Fruit fly (Drosophila melanogaster) whole organism, embryonic: Measurements from ENCODE around the gene Wsck.

Experiments
- Bdp1 ChIP-seq: fragments of 200-800 bp; sonication (Bioruptor generic); optimal IDR thresholded peaks from 3 replicates; lab custom pipeline; 2016; ENCODE audit warnings: missing biosample characterization, missing genetic modification characterization
- CG10979 ChIP-seq: fragments of 200-800 bp; sonication (Bioruptor generic); optimal IDR thresholded peaks from 2 replicates; lab custom pipeline; 2018; ENCODE audit warnings: missing biosample characterization, mild to moderate bottlenecking, missing genetic modification characterization, moderate library complexity
- CG14441 ChIP-seq: fragments of 200-800 bp; sonication (Bioruptor generic); IDR thresholded peaks from 2 replicates; pipeline ENCODE4 v1.3.6; 2022; ENCODE audit warnings: missing biosample characterization, missing genetic modification characterization
- CG14860 ChIP-seq: fragments of 200-800 bp; sonication (Bioruptor generic); IDR thresholded peaks from 3 replicates; pipeline ENCODE4 v1.3.6; 2022; ENCODE audit warnings: missing biosample characterization, missing genetic modification characterization; ENCODE audit not compliant: partially characterized antibody
- CG15601 ChIP-seq: fragments of 200-800 bp; sonication (Bioruptor generic); optimal IDR thresholded peaks from 3 replicates; lab custom pipeline; 2019; ENCODE audit warnings: missing biosample characterization, mild to moderate bottlenecking, missing genetic modification characterization, moderate library complexity
- CG1647 ChIP-seq: fragments of 200-800 bp; sonication (Bioruptor generic); optimal IDR thresholded peaks from 3 replicates; lab custom pipeline; 2016; ENCODE audit warnings: missing biosample characterization, missing genetic modification characterization
- CG17612 ChIP-seq: fragments of 200-800 bp; sonication (Bioruptor generic); IDR thresholded peaks from 2 replicates; pipeline ENCODE4 v1.3.6; 2022; ENCODE audit warnings: missing biosample characterization, missing genetic modification characterization
- CG2712 ChIP-seq: fragments of 200-800 bp; optimal IDR thresholded peaks from 3 replicates; lab custom pipeline; 2019; ENCODE audit warnings: missing biosample characterization, mild to moderate bottlenecking, missing genetic modification characterization, moderate library complexity
- CG2889 ChIP-seq: fragments of 200-800 bp; sonication (Bioruptor generic); IDR thresholded peaks from 3 replicates; pipeline ENCODE4 v1.3.6; 2022; ENCODE audit warnings: missing biosample characterization, missing genetic modification characterization
- CG3065 ChIP-seq: fragments of 200-800 bp; sonication (Bioruptor generic); optimal IDR thresholded peaks from 2 replicates; lab custom pipeline; 2016; ENCODE audit warnings: missing biosample characterization, missing genetic modification characterization
- CG32532 ChIP-seq: fragments of 200-800 bp; sonication (Bioruptor generic); IDR thresholded peaks from 2 replicates; pipeline ENCODE4 v1.3.6; 2022; ENCODE audit warnings: missing biosample characterization, missing genetic modification characterization
- CG32767 ChIP-seq: fragments of 200-800 bp; sonication (Bioruptor generic); IDR thresholded peaks from 2 replicates; pipeline ENCODE4 v1.3.6; 2022; ENCODE audit warnings: missing biosample characterization, missing genetic modification characterization
- CG32772 ChIP-seq: fragments of 200-800 bp; sonication (Bioruptor generic); IDR thresholded peaks from 2 replicates; pipeline ENCODE4 v1.3.6; 2022; ENCODE audit warnings: missing biosample characterization, missing genetic modification characterization
- CG34376 ChIP-seq: fragments of 200-800 bp; sonication (Bioruptor generic); optimal IDR thresholded peaks from 2 replicates; lab custom pipeline; 2018; ENCODE audit warnings: missing biosample characterization, mild to moderate bottlenecking, missing genetic modification characterization
- CG4617 ChIP-seq: fragments of 200-800 bp; sonication (Bioruptor generic); optimal IDR thresholded peaks from 3 replicates; lab custom pipeline; 2016; ENCODE audit warnings: missing biosample characterization, missing genetic modification characterization, borderline replicate concordance
- CG9876 ChIP-seq: fragments of 200-800 bp; sonication (Bioruptor generic); optimal IDR thresholded peaks from 2 replicates; lab custom pipeline; 2016; ENCODE audit warnings: missing biosample characterization, missing genetic modification characterization
- CHES-1-like ChIP-seq: fragments of 200-800 bp; sonication (Bioruptor generic); optimal IDR thresholded peaks from 2 replicates; lab custom pipeline; 2016; ENCODE audit warnings: missing biosample characterization, missing genetic modification characterization
- CkIIα-i1 ChIP-seq: fragments of 200-800 bp; sonication (Bioruptor generic); IDR thresholded peaks from 2 replicates; pipeline ENCODE4 v1.3.6; 2022; ENCODE audit warnings: missing biosample characterization, missing genetic modification characterization
- Deaf1 ChIP-seq: fragments of 200-800 bp; optimal IDR thresholded peaks from 3 replicates; lab custom pipeline; 2019; ENCODE audit warnings: missing biosample characterization, mild to moderate bottlenecking, missing genetic modification characterization, moderate library complexity
- Doc3 ChIP-seq: fragments of 200-800 bp; sonication (Bioruptor generic); IDR thresholded peaks from 3 replicates; pipeline ENCODE4 v1.3.6; 2022; ENCODE audit warnings: missing biosample characterization, missing genetic modification characterization; ENCODE audit not compliant: partially characterized antibody
- Eip74EF ChIP-seq, 2 experiments: fragments of 200-800 bp in 1 of 2; fragments of >200 bp in 1 of 2; sonication (Bioruptor generic) in 1 of 2; optimal IDR thresholded peaks; 2 replicates each; lab custom pipeline; 2017 to 2019; ENCODE audit warnings: missing biosample characterization in 2 of 2, missing genetic modification characterization in 2 of 2, mild to moderate bottlenecking in 1 of 2, moderate library complexity in 1 of 2
- Gug ChIP-seq: fragments of 200-800 bp; sonication (Bioruptor generic); IDR thresholded peaks from 4 replicates; pipeline ENCODE4 v1.3.6; 2022; ENCODE audit warnings: missing biosample characterization, missing genetic modification characterization
- H15 ChIP-seq: fragments of 200-800 bp; sonication (Bioruptor generic); IDR thresholded peaks from 3 replicates; pipeline ENCODE4 v1.3.6; 2022; ENCODE audit warnings: missing biosample characterization, missing genetic modification characterization
- Hey ChIP-seq: fragments of 200-800 bp; sonication (Bioruptor generic); optimal IDR thresholded peaks from 3 replicates; lab custom pipeline; 2018; ENCODE audit warnings: missing biosample characterization, mild to moderate bottlenecking, missing genetic modification characterization
- Lim3 ChIP-seq: fragments of 200-800 bp; sonication (Bioruptor generic); IDR thresholded peaks from 2 replicates; pipeline ENCODE4 v1.3.6; 2022; ENCODE audit warnings: missing biosample characterization, missing genetic modification characterization
- Myb ChIP-seq: fragments of 200-800 bp; sonication (Bioruptor generic); optimal IDR thresholded peaks from 2 replicates; lab custom pipeline; 2016; ENCODE audit warnings: missing biosample characterization, missing genetic modification characterization
- NC2β ChIP-seq: fragments of 200-800 bp; sonication (Bioruptor generic); optimal IDR thresholded peaks from 2 replicates; lab custom pipeline; 2016; ENCODE audit warnings: missing biosample characterization, missing genetic modification characterization
- Nf-YA ChIP-seq: fragments of 200-800 bp; sonication (Bioruptor generic); IDR thresholded peaks from 2 replicates; pipeline ENCODE4 v1.3.6; 2022; ENCODE audit warnings: missing biosample characterization, missing genetic modification characterization
- NfI ChIP-seq: fragments of 200-800 bp; sonication (Bioruptor generic); optimal IDR thresholded peaks from 3 replicates; lab custom pipeline; 2018; ENCODE audit warnings: missing biosample characterization, mild to moderate bottlenecking, missing genetic modification characterization, moderate library complexity
- Optix ChIP-seq: fragments of 200-800 bp; sonication (Bioruptor generic); IDR thresholded peaks from 3 replicates; pipeline ENCODE4 v1.3.6; 2022; ENCODE audit warnings: missing biosample characterization, missing genetic modification characterization
- PHDP ChIP-seq: fragments of 200-800 bp; sonication (Bioruptor generic); optimal IDR thresholded peaks from 3 replicates; lab custom pipeline; 2018; ENCODE audit warnings: missing biosample characterization, mild to moderate bottlenecking, missing genetic modification characterization, moderate library complexity
- bab2 ChIP-seq: fragments of 200-800 bp; sonication (Bioruptor generic); optimal IDR thresholded peaks from 2 replicates; lab custom pipeline; 2016; ENCODE audit warnings: missing biosample characterization, missing genetic modification characterization
- btn ChIP-seq: fragments of 200-800 bp; sonication (Bioruptor generic); optimal IDR thresholded peaks from 2 replicates; lab custom pipeline; 2016; ENCODE audit warnings: missing biosample characterization, missing genetic modification characterization
- cg ChIP-seq: fragments of 200-800 bp; sonication (Bioruptor generic); optimal IDR thresholded peaks from 3 replicates; lab custom pipeline; 2019; ENCODE audit warnings: missing biosample characterization, mild to moderate bottlenecking, missing genetic modification characterization, moderate library complexity
- crc ChIP-seq: fragments of 200-800 bp; sonication (Bioruptor generic); optimal IDR thresholded peaks from 2 replicates; lab custom pipeline; 2016; ENCODE audit warnings: missing biosample characterization, missing genetic modification characterization
- croc ChIP-seq: fragments of 200-800 bp; sonication (Bioruptor generic); conservative IDR thresholded peaks from 3 replicates; pipeline ENCODE4 v1.3.6; 2022; ENCODE audit warnings: missing biosample characterization, missing genetic modification characterization
- en ChIP-seq: fragments of 200-800 bp; sonication (Bioruptor generic); optimal IDR thresholded peaks from 2 replicates; lab custom pipeline; 2016; ENCODE audit warnings: missing biosample characterization, missing genetic modification characterization
- exex ChIP-seq: fragments of 200-800 bp; sonication (Bioruptor generic); optimal IDR thresholded peaks from 4 replicates; lab custom pipeline; 2018; ENCODE audit warnings: missing biosample characterization, mild to moderate bottlenecking, missing genetic modification characterization, moderate library complexity
- fd64A ChIP-seq: fragments of 200-800 bp; sonication (Bioruptor generic); optimal IDR thresholded peaks from 3 replicates; lab custom pipeline; 2018; ENCODE audit warnings: missing biosample characterization, mild to moderate bottlenecking, missing genetic modification characterization
- fru ChIP-seq: fragments of >200 bp; optimal IDR thresholded peaks from 2 replicates; lab custom pipeline; 2017
- grau ChIP-seq: fragments of 200-800 bp; optimal IDR thresholded peaks from 3 replicates; lab custom pipeline; 2019; ENCODE audit warnings: missing biosample characterization, mild to moderate bottlenecking, missing genetic modification characterization, moderate library complexity
- h ChIP-seq: fragments of >200 bp; optimal IDR thresholded peaks from 2 replicates; lab custom pipeline; 2017
- her ChIP-seq: fragments of 200-800 bp; sonication (Bioruptor generic); optimal IDR thresholded peaks from 2 replicates; lab custom pipeline; 2016; ENCODE audit warnings: missing biosample characterization, missing genetic modification characterization
- kah ChIP-seq: fragments of 200-800 bp; sonication (Bioruptor generic); optimal IDR thresholded peaks from 2 replicates; lab custom pipeline; 2018; ENCODE audit warnings: missing biosample characterization, mild to moderate bottlenecking, missing genetic modification characterization
- nau ChIP-seq: fragments of 200-800 bp; sonication (Bioruptor generic); optimal IDR thresholded peaks from 3 replicates; lab custom pipeline; 2017; ENCODE audit warnings: missing biosample characterization, mild to moderate bottlenecking, missing genetic modification characterization, missing genetic modification reagents
- otp ChIP-seq: fragments of 200-800 bp; sonication (Bioruptor generic); IDR thresholded peaks from 3 replicates; pipeline ENCODE4, ENCODE4 v1.3.6; 2022; ENCODE audit warnings: missing biosample characterization, missing genetic modification characterization
- p53 ChIP-seq: fragments of 200-800 bp; sonication (Bioruptor generic); optimal IDR thresholded peaks from 2 replicates; lab custom pipeline; 2016; ENCODE audit warnings: missing biosample characterization, missing genetic modification characterization
- sd ChIP-seq: fragments of 200-800 bp; sonication (Bioruptor generic); optimal IDR thresholded peaks from 3 replicates; lab custom pipeline; 2018; ENCODE audit warnings: missing biosample characterization, mild to moderate bottlenecking, missing genetic modification characterization, moderate library complexity
- tna ChIP-seq: fragments of 200-800 bp; sonication (Bioruptor generic); IDR thresholded peaks from 2 replicates; pipeline ENCODE4 v1.3.6; 2022; ENCODE audit warnings: missing biosample characterization, missing genetic modification characterization; ENCODE audit not compliant: partially characterized antibody
- wdn ChIP-seq: fragments of 200-800 bp; sonication (Bioruptor generic); IDR thresholded peaks from 2 replicates; pipeline ENCODE4 v1.3.6; 2022; ENCODE audit warnings: missing biosample characterization, missing genetic modification characterization
- z ChIP-seq: fragments of 200-800 bp; sonication (Bioruptor generic); IDR thresholded peaks from 3 replicates; pipeline ENCODE4 v1.3.6; 2022; ENCODE audit warnings: missing biosample characterization, missing genetic modification characterization

The Wsck gene

DNA sequence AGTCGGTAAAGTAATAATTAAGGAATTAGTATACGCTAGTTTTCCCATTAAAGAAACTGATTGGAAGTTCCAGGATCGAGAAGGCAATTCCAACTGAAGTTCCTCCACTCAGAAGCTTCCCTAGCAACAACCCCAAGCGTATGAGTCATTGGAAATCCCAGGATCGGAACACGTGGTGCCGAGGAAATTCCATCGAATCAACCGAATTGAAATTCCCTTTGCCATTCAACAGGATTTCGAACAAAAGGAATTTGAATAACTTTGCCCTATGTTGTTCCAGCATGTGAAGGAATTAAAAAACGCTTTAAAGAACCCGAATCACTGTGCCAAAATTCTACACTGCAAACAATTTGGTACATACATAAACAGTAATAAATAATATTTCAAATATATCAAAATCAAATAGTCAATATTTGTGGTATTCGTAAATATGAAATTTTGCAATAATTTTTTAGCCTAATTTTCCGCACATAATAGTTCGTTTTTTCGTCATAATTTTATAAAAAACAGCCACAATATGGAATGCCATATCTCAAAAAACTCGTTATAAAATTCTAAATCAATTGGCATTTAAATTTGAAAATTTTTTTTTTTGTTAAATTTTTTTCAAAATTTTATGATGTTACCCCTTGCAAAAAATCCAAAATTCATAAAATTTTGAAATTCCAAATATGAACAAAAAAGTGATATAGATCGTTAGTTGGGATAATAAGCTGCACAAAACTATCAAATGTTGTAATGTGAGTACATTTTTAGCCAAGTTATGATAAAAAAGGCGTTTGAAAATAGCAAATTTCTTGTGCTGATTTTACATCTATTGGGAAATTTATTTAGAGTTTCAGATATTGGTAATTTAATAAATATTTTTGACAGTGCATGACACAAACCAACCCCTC lies 49.6 kb downstream of the Wsck start (continued):
- no peak for TF ChIP-seq CG14441 (GFP tag; lab: Robert Waterston, UW)
- TF ChIP-seq CG9876 (GFP tag; lab: Kevin White, UChicago): no peak
- no peak for TF ChIP-seq btn (GFP tag; lab: Kevin White, UChicago)
- TF ChIP-seq otp (GFP tag; lab: Robert Waterston, UW): no peak
- TF ChIP-seq CG3065: no peak
- TF ChIP-seq fru (lab: Kevin White, UChicago): no peak
- TF ChIP-seq Deaf1 (tag; lab: Kevin White, UChicago): no peak
- no peak for TF ChIP-seq Optix (GFP tag; lab: Robert Waterston, UW)
- TF ChIP-seq kah (GFP tag; lab: Kevin White, UChicago): no peak
- no peak for TF ChIP-seq h
- no peak for TF ChIP-seq Myb
- TF ChIP-seq Lim3 (GFP tag; lab: Robert Waterston, UW): no peak
- no peak for TF ChIP-seq Eip74EF (GFP tag; optimal IDR thresholded peaks at IDR 0.05; lab: Kevin White, UChicago)
- TF ChIP-seq Nf-YA (GFP tag; lab: Robert Waterston, UW): no peak
- TF ChIP-seq PHDP (tag; lab: Kevin White, UChicago): peak; percentile 29
- no peak for TF ChIP-seq tna (GFP tag; lab: Robert Waterston, UW)
- TF ChIP-seq CG2712: peak; percentile 61
- no peak for TF ChIP-seq crc (GFP tag; lab: Kevin White, UChicago)
- TF ChIP-seq CG32767 (GFP tag; lab: Robert Waterston, UW): no peak
- TF ChIP-seq cg (GFP tag; lab: Kevin White, UChicago): no peak
- TF ChIP-seq CG15601 (tag; lab: Kevin White, UChicago): no peak
- TF ChIP-seq grau (tag; lab: Kevin White, UChicago): peak; percentile 38
- TF ChIP-seq H15 (GFP tag; lab: Robert Waterston, UW): no peak
- TF ChIP-seq CG4617 (GFP tag; lab: Kevin White, UChicago): no peak
- no peak for TF ChIP-seq p53
- no peak for TF ChIP-seq NC2β (GFP tag; lab: Kevin White, UChicago)
- TF ChIP-seq CkIIα-i1 (GFP tag; lab: Robert Waterston, UW): no peak
- peak; percentile 65 for TF ChIP-seq CG10979 (tag; lab: Kevin White, UChicago)
- TF ChIP-seq bab2 (GFP tag; lab: Kevin White, UChicago): no peak
- no peak for TF ChIP-seq Bdp1 (GFP tag; lab: Kevin White, UChicago)
- no peak for TF ChIP-seq CG32532 (GFP tag; lab: Robert Waterston, UW)
- no peak for TF ChIP-seq Hey (tag; lab: Kevin White, UChicago)
- no peak for TF ChIP-seq en
- no peak for TF ChIP-seq CG14860 (GFP tag; lab: Robert Waterston, UW)
- no peak for TF ChIP-seq Doc3
- no peak for TF ChIP-seq CHES-1-like
- no peak for TF ChIP-seq CG17612 (GFP tag; lab: Robert Waterston, UW)
- TF ChIP-seq sd (tag; lab: Kevin White, UChicago): peak; percentile 84
- no peak for TF ChIP-seq NfI (GFP tag; lab: Kevin White, UChicago)
- TF ChIP-seq CG2889 (GFP tag; lab: Robert Waterston, UW): no peak
- no peak for TF ChIP-seq her
- TF ChIP-seq CG1647 (GFP tag; lab: Kevin White, UChicago): no peak
- no peak for TF ChIP-seq Gug (GFP tag; lab: Robert Waterston, UW)
- no peak for TF ChIP-seq z (GFP tag; lab: Robert Waterston, UW)
- TF ChIP-seq exex (tag; lab: Kevin White, UChicago): no peak
- TF ChIP-seq fd64A (GFP tag; lab: Kevin White, UChicago): no peak
- peak; percentile 21 for TF ChIP-seq nau (GFP tag; lab: Kevin White, UChicago)
- no peak for TF ChIP-seq wdn (GFP tag; lab: Robert Waterston, UW)
- TF ChIP-seq CG34376 (GFP tag; lab: Kevin White, UChicago): no peak
- TF ChIP-seq croc (GFP tag; lab: Robert Waterston, UW): no peak
- no peak for TF ChIP-seq CG32772 (GFP tag; lab: Robert Waterston, UW)
